Fruit fly (Drosophila melanogaster) whole organism, embryonic: Measurements from ENCODE around the gene Polr3E.

Experiments
- Asciz ChIP-seq: fragments of 200-800 bp; sonication (Bioruptor generic); optimal IDR thresholded peaks from 2 replicates; lab custom pipeline; 2017; ENCODE audit warnings: missing biosample characterization, mild to moderate bottlenecking, missing genetic modification characterization, missing genetic modification reagents
- BEAF-32 ChIP-seq: fragments of 200-800 bp; sonication (Bioruptor generic); optimal IDR thresholded peaks from 3 replicates; lab custom pipeline; 2017; ENCODE audit warnings: missing biosample characterization, missing genetic modification characterization, mild to moderate bottlenecking, moderate library complexity, missing genetic modification reagents
- C15 ChIP-seq: fragments of 200-800 bp; sonication (Bioruptor generic); IDR thresholded peaks from 3 replicates; pipeline ENCODE4 v1.3.6; 2022; ENCODE audit warnings: missing biosample characterization, missing genetic modification characterization
- CG10147 ChIP-seq: fragments of 200-800 bp; sonication (Bioruptor generic); optimal IDR thresholded peaks from 2 replicates; lab custom pipeline; 2019; ENCODE audit warnings: missing biosample characterization, mild to moderate bottlenecking, missing genetic modification characterization, moderate library complexity
- CG10654 ChIP-seq: fragments of 200-800 bp; sonication (Bioruptor generic); optimal IDR thresholded peaks from 2 replicates; lab custom pipeline; 2016; ENCODE audit warnings: missing biosample characterization, missing genetic modification characterization
- CG11560 ChIP-seq: fragments of 200-800 bp; sonication (Bioruptor generic); IDR thresholded peaks from 3 replicates; pipeline ENCODE4 v1.3.6; 2022; ENCODE audit warnings: missing biosample characterization, missing genetic modification characterization
- CG12391 ChIP-seq: fragments of 200-800 bp; sonication (Bioruptor generic); optimal IDR thresholded peaks from 3 replicates; lab custom pipeline; 2018; ENCODE audit warnings: missing biosample characterization, mild to moderate bottlenecking, missing genetic modification characterization, moderate library complexity
- CG12769 ChIP-seq: fragments of 200-800 bp; sonication (Bioruptor generic); optimal IDR thresholded peaks from 2 replicates; lab custom pipeline; 2019; ENCODE audit warnings: missing biosample characterization, mild to moderate bottlenecking, missing genetic modification characterization, moderate library complexity
- CG14710 ChIP-seq: fragments of 200-800 bp; sonication (Bioruptor generic); optimal IDR thresholded peaks from 3 replicates; lab custom pipeline; 2019; ENCODE audit warnings: missing biosample characterization, mild to moderate bottlenecking, missing genetic modification characterization, moderate library complexity
- CG1603 ChIP-seq: fragments of 200-800 bp; sonication (Bioruptor generic); optimal IDR thresholded peaks from 2 replicates; lab custom pipeline; 2019; ENCODE audit warnings: missing biosample characterization, mild to moderate bottlenecking, missing genetic modification characterization, moderate library complexity
- CG18599 ChIP-seq: fragments of 200-800 bp; sonication (Bioruptor generic); optimal IDR thresholded peaks from 3 replicates; lab custom pipeline; 2017; ENCODE audit warnings: missing biosample characterization, missing genetic modification characterization, mild to moderate bottlenecking, moderate library complexity, missing genetic modification reagents
- CG2202 ChIP-seq: fragments of 200-800 bp; sonication (Bioruptor generic); optimal IDR thresholded peaks from 2 replicates; lab custom pipeline; 2018; ENCODE audit warnings: missing biosample characterization, mild to moderate bottlenecking, missing genetic modification characterization
- CG3281 ChIP-seq: fragments of 200-800 bp; sonication (Bioruptor generic); optimal IDR thresholded peaks from 3 replicates; lab custom pipeline; 2017; ENCODE audit warnings: missing biosample characterization, mild to moderate bottlenecking, missing genetic modification characterization
- CG4404 ChIP-seq: fragments of 200-800 bp; sonication (Bioruptor generic); IDR thresholded peaks from 2 replicates; pipeline ENCODE4 v1.3.6; 2022; ENCODE audit warnings: missing biosample characterization, missing genetic modification characterization
- CG4707 ChIP-seq: fragments of 200-800 bp; sonication (Bioruptor generic); optimal IDR thresholded peaks from 2 replicates; lab custom pipeline; 2018; ENCODE audit warnings: missing biosample characterization, mild to moderate bottlenecking, missing genetic modification characterization, moderate library complexity
- CG4820 ChIP-seq: fragments of 200-800 bp; sonication (Bioruptor generic); optimal IDR thresholded peaks from 3 replicates; lab custom pipeline; 2016; ENCODE audit warnings: missing biosample characterization, missing genetic modification characterization
- CG6791 ChIP-seq: fragments of 200-800 bp; sonication (Bioruptor generic); IDR thresholded peaks from 3 replicates; pipeline ENCODE4 v1.3.6; 2022; ENCODE audit warnings: missing biosample characterization, missing genetic modification characterization; ENCODE audit not compliant: partially characterized antibody
- CG7839 ChIP-seq: fragments of 200-800 bp; sonication (Bioruptor generic); optimal IDR thresholded peaks from 3 replicates; lab custom pipeline; 2018; ENCODE audit warnings: missing biosample characterization, mild to moderate bottlenecking, missing genetic modification characterization, moderate library complexity
- CG8924 ChIP-seq: fragments of 200-800 bp; optimal IDR thresholded peaks from 3 replicates; lab custom pipeline; 2019; ENCODE audit warnings: missing biosample characterization, mild to moderate bottlenecking, missing genetic modification characterization, moderate library complexity
- CG9817 ChIP-seq: fragments of 200-800 bp; sonication (Bioruptor generic); optimal IDR thresholded peaks from 2 replicates; lab custom pipeline; 2018; ENCODE audit warnings: missing biosample characterization, mild to moderate bottlenecking, missing genetic modification characterization, moderate library complexity
- CrebB ChIP-seq: fragments of 200-800 bp; sonication (Bioruptor generic); optimal IDR thresholded peaks from 3 replicates; lab custom pipeline; 2018; ENCODE audit warnings: missing biosample characterization, mild to moderate bottlenecking, missing genetic modification characterization
- Deaf1 ChIP-seq: fragments of 200-800 bp; optimal IDR thresholded peaks from 3 replicates; lab custom pipeline; 2019; ENCODE audit warnings: missing biosample characterization, mild to moderate bottlenecking, missing genetic modification characterization, moderate library complexity
- Eip74EF ChIP-seq, 2 experiments: fragments of 200-800 bp in 1 of 2; fragments of >200 bp in 1 of 2; sonication (Bioruptor generic) in 1 of 2; optimal IDR thresholded peaks; 2 replicates each; lab custom pipeline; 2017 to 2019; ENCODE audit warnings: missing biosample characterization in 2 of 2, missing genetic modification characterization in 2 of 2, mild to moderate bottlenecking in 1 of 2, moderate library complexity in 1 of 2
- Hr39 ChIP-seq: fragments of >200 bp; optimal IDR thresholded peaks from 2 replicates; lab custom pipeline; 2017
- Jarid2 ChIP-seq: fragments of 200-800 bp; sonication (Bioruptor generic); optimal IDR thresholded peaks from 3 replicates; lab custom pipeline; 2017; ENCODE audit warnings: mild to moderate bottlenecking, missing biosample characterization, missing genetic modification reagents, missing genetic modification characterization
- Nf-YA ChIP-seq: fragments of 200-800 bp; sonication (Bioruptor generic); IDR thresholded peaks from 2 replicates; pipeline ENCODE4 v1.3.6; 2022; ENCODE audit warnings: missing biosample characterization, missing genetic modification characterization
- Sox102F ChIP-seq: fragments of 200-800 bp; sonication (Bioruptor generic); optimal IDR thresholded peaks from 2 replicates; lab custom pipeline; 2018; ENCODE audit warnings: missing biosample characterization, mild to moderate bottlenecking, missing genetic modification characterization, moderate library complexity
- Ssrp ChIP-seq: fragments of 200-800 bp; sonication (Bioruptor generic); optimal IDR thresholded peaks from 2 replicates; lab custom pipeline; 2018; ENCODE audit warnings: missing biosample characterization, mild to moderate bottlenecking, missing genetic modification characterization, moderate library complexity
- bigmax ChIP-seq: fragments of 200-800 bp; sonication (Bioruptor generic); optimal IDR thresholded peaks from 2 replicates; lab custom pipeline; 2018; ENCODE audit warnings: missing biosample characterization, mild to moderate bottlenecking, missing genetic modification characterization
- btn ChIP-seq: fragments of 200-800 bp; sonication (Bioruptor generic); optimal IDR thresholded peaks from 2 replicates; lab custom pipeline; 2016; ENCODE audit warnings: missing biosample characterization, missing genetic modification characterization
- chif ChIP-seq, 2 experiments: fragments of 200-800 bp; sonication (Bioruptor generic); optimal IDR thresholded peaks; 3 replicates each; lab custom pipeline; 2016; ENCODE audit warnings: missing biosample characterization in 2 of 2, missing genetic modification characterization in 2 of 2
- crol ChIP-seq: fragments of 200-800 bp; sonication (Bioruptor generic); IDR thresholded peaks from 2 replicates; pipeline ENCODE4 v1.3.6; 2022; ENCODE audit warnings: missing biosample characterization, missing genetic modification characterization
- dmrt11E ChIP-seq: fragments of 200-800 bp; sonication (Bioruptor generic); optimal IDR thresholded peaks from 3 replicates; lab custom pipeline; 2018; ENCODE audit warnings: missing biosample characterization, mild to moderate bottlenecking, missing genetic modification characterization, moderate library complexity
- ewg ChIP-seq: fragments of 200-800 bp; sonication (Bioruptor generic); optimal IDR thresholded peaks from 3 replicates; lab custom pipeline; 2017; ENCODE audit warnings: mild to moderate bottlenecking, missing biosample characterization, missing genetic modification reagents, missing genetic modification characterization
- gem ChIP-seq: fragments of 200-800 bp; sonication (Bioruptor generic); optimal IDR thresholded peaks from 2 replicates; lab custom pipeline; 2019; ENCODE audit warnings: missing biosample characterization, mild to moderate bottlenecking, missing genetic modification characterization, moderate library complexity
- lilli ChIP-seq: fragments of 200-800 bp; sonication (Bioruptor generic); optimal IDR thresholded peaks from 3 replicates; lab custom pipeline; 2016; ENCODE audit warnings: missing biosample characterization, missing genetic modification characterization
- lola ChIP-seq, 3 experiments: fragments of >200 bp in 2 of 3; fragments of 200-800 bp in 1 of 3; sonication (Bioruptor generic) in 1 of 3; optimal IDR thresholded peaks; 2 replicates each; lab custom pipeline; 2017 to 2019; ENCODE audit warnings: missing biosample characterization in 3 of 3, missing genetic modification characterization in 3 of 3, mild to moderate bottlenecking in 1 of 3, moderate library complexity in 1 of 3
- mam ChIP-seq: fragments of 200-800 bp; sonication (Bioruptor generic); optimal IDR thresholded peaks from 3 replicates; lab custom pipeline; 2016; ENCODE audit warnings: missing biosample characterization, missing genetic modification characterization
- nmo ChIP-seq: fragments of 200-800 bp; sonication (Bioruptor generic); optimal IDR thresholded peaks from 2 replicates; lab custom pipeline; 2018; ENCODE audit warnings: missing biosample characterization, mild to moderate bottlenecking, missing genetic modification characterization, moderate library complexity
- nom ChIP-seq: fragments of 200-800 bp; sonication (Bioruptor generic); optimal IDR thresholded peaks from 2 replicates; lab custom pipeline; 2017; ENCODE audit warnings: missing biosample characterization, missing genetic modification characterization, mild to moderate bottlenecking, moderate library complexity, missing genetic modification reagents
- odd ChIP-seq: fragments of 200-800 bp; sonication (Bioruptor generic); optimal IDR thresholded peaks from 2 replicates; lab custom pipeline; 2017; ENCODE audit warnings: missing biosample characterization, mild to moderate bottlenecking, missing genetic modification characterization
- onecut ChIP-seq: fragments of 200-800 bp; sonication (Bioruptor generic); IDR thresholded peaks from 2 replicates; pipeline ENCODE4 v1.3.6; 2022; ENCODE audit warnings: missing biosample characterization, missing genetic modification characterization
- prd ChIP-seq, 3 experiments: fragments of >200 bp in 2 of 3; fragments of 200-800 bp in 1 of 3; sonication (Bioruptor generic) in 1 of 3; optimal IDR thresholded peaks in 2 of 3; IDR thresholded peaks in 1 of 3; 2 replicates in 2 of 3; 3 replicates in 1 of 3; pipeline versions ENCODE4 v1.3.6 to Lab custom; 2017 to 2022; ENCODE audit warnings: missing biosample characterization in 1 of 3, missing genetic modification characterization in 1 of 3
- pros ChIP-seq: fragments of 200-800 bp; sonication (Bioruptor generic); optimal IDR thresholded peaks from 3 replicates; lab custom pipeline; 2019; ENCODE audit warnings: missing biosample characterization, mild to moderate bottlenecking, missing genetic modification characterization, moderate library complexity
- sens ChIP-seq: fragments of 200-800 bp; sonication (Bioruptor generic); peaks from one replicate; lab custom pipeline; 2016; ENCODE audit warnings: missing biosample characterization, missing genetic modification characterization
- sens-2 ChIP-seq: fragments of 200-800 bp; sonication (Bioruptor generic); IDR thresholded peaks from 2 replicates; pipeline ENCODE4 v1.3.6; 2022; ENCODE audit warnings: missing biosample characterization, missing genetic modification characterization
- stwl ChIP-seq: fragments of 200-800 bp; sonication (Bioruptor generic); optimal IDR thresholded peaks from 3 replicates; lab custom pipeline; 2018; ENCODE audit warnings: missing biosample characterization, mild to moderate bottlenecking, missing genetic modification characterization, moderate library complexity
- tap ChIP-seq: fragments of 200-800 bp; optimal IDR thresholded peaks from 3 replicates; lab custom pipeline; 2019; ENCODE audit warnings: missing biosample characterization, mild to moderate bottlenecking, missing genetic modification characterization, moderate library complexity

Polr3E gene

dm6 chr3L:21055839-21056238 lies 24.2 kb downstream of the Polr3E start (continued):
- peak; percentile 10 for TF ChIP-seq CG3281 (GFP tag; lab: Kevin White, UChicago)
- TF ChIP-seq CG12769 (tag; lab: Kevin White, UChicago), result peak; percentile 76
- no peak for TF ChIP-seq prd (optimal IDR thresholded peaks at IDR 0.05; lab: Kevin White, UChicago)
- TF ChIP-seq prd (GFP tag; IDR thresholded peaks at IDR 0.05; lab: Robert Waterston, UW), result no peak
- peak; percentile 27 for TF ChIP-seq pros (GFP tag; lab: Kevin White, UChicago)

DNA sequence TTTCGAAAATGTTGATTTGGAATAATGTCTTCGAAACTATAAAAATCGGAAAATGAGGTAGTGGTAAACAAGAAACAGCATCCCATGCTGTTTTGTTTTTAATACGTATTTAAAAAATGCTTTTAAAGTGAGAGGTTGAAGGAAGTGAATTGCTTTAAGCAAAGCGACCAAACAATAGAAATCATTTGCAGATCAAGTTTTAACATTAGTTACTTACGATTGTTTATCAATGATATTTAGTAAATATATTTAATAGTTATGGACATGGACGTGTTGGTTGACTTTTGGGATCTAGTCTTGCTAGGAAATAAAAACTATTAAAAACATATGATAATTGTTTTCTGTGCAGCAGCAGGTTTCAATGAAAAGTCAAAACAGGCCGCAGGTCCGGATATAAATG lies 24.7 kb downstream of the Polr3E start:
- peak; percentile 45 for TF ChIP-seq CG8924 (tag; lab: Kevin White, UChicago)
- TF ChIP-seq Hr39 (lab: Kevin White, UChicago), result no peak
- no peak for TF ChIP-seq CG18599 (GFP tag; lab: Kevin White, UChicago)
- TF ChIP-seq Deaf1 (tag; lab: Kevin White, UChicago), result no peak
- no peak for TF ChIP-seq Asciz (GFP tag; lab: Kevin White, UChicago)
- no peak for TF ChIP-seq dmrt11E (tag; lab: Kevin White, UChicago)
- TF ChIP-seq sens-2 (GFP tag; lab: Robert Waterston, UW), result no peak
- TF ChIP-seq bigmax (GFP tag; lab: Kevin White, UChicago), result no peak
- TF ChIP-seq Jarid2 (GFP tag; lab: Kevin White, UChicago), result peak; percentile 8
- TF ChIP-seq mam (GFP tag; lab: Kevin White, UChicago), result no peak
- TF ChIP-seq CG9817 (tag; lab: Kevin White, UChicago), result no peak
- no peak for TF ChIP-seq Nf-YA (GFP tag; lab: Robert Waterston, UW)
- no peak for TF ChIP-seq stwl (tag; lab: Kevin White, UChicago)
- peak; percentile 27 for TF ChIP-seq nmo (GFP tag; lab: Kevin White, UChicago)
- TF ChIP-seq CG2202 (tag; lab: Kevin White, UChicago), result no peak
- no peak for TF ChIP-seq BEAF-32 (GFP tag; lab: Kevin White, UChicago)
- no peak for TF ChIP-seq lola (GFP tag; optimal IDR thresholded peaks at IDR 0.05; lab: Kevin White, UChicago)
- TF ChIP-seq CG1603, result no peak
- no peak for TF ChIP-seq CrebB (tag; lab: Kevin White, UChicago)
- TF ChIP-seq tap, result no peak
- TF ChIP-seq Eip74EF (GFP tag; optimal IDR thresholded peaks at IDR 0.05; lab: Kevin White, UChicago), result no peak
- no peak for TF ChIP-seq CG4820 (GFP tag; lab: Kevin White, UChicago)
- no peak for TF ChIP-seq C15 (GFP tag; lab: Robert Waterston, UW)
- TF ChIP-seq CG4707 (GFP tag; lab: Kevin White, UChicago), result no peak
- TF ChIP-seq CG6791 (GFP tag; lab: Robert Waterston, UW), result no peak
- no peak for TF ChIP-seq btn
- peak; percentile 59 for TF ChIP-seq gem (tag; lab: Kevin White, UChicago)
- peak; percentile 6 for TF ChIP-seq CG12391
- peak; percentile 6 for TF ChIP-seq Ssrp (tag; lab: Kevin White, UChicago)
- TF ChIP-seq Sox102F, result peak; percentile 39
- no peak for TF ChIP-seq CG4404 (GFP tag; lab: Robert Waterston, UW)
- no peak for TF ChIP-seq lilli
- no peak for TF ChIP-seq nom (GFP tag; lab: Kevin White, UChicago)
- TF ChIP-seq CG11560, result no peak
- TF ChIP-seq CG10654 (GFP tag; lab: Kevin White, UChicago), result no peak
- TF ChIP-seq crol (GFP tag; lab: Robert Waterston, UW), result no peak
- TF ChIP-seq CG7839 (tag; lab: Kevin White, UChicago), result peak; percentile 45
- TF ChIP-seq CG14710 (tag; lab: Kevin White, UChicago), result no peak
- TF ChIP-seq sens (GFP tag; lab: Kevin White, UChicago), result peak; percentile 90
- no peak for TF ChIP-seq onecut (GFP tag; lab: Robert Waterston, UW)
- peak; percentile 28 for TF ChIP-seq ewg (GFP tag; lab: Kevin White, UChicago)
- no peak for TF ChIP-seq CG10147 (GFP tag; lab: Kevin White, UChicago)
- no peak for TF ChIP-seq chif (GFP tag; optimal IDR thresholded peaks at IDR 0.05; lab: Kevin White, UChicago)
- no peak for TF ChIP-seq odd
